Worm (Caenorhabditis elegans): ENCODE results near the gene Y56A3A.30.

DNA sequence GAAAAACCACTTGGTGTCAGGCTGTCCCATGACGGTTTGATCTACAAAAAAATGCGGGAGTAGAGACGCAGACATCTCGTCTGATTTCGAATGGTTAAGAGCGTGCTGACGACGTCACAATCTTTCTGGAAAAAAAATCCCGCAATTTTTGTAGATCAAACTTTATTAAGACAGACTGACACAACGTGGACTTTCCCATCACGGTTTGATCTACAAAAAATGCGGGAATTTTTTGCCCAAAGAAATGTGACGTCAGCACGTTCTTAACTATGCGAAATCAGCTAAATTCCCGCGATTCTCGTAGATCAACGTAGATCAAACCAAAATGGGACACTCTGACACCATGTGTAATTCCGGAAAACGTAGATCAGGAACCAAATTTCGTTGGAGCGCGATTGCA is 40.3 kb downstream of the Y56A3A.30 start:
- TF ChIP-seq him-1 (tag; optimal IDR thresholded peaks at IDR 0.05) (no peak), dao-5 (tag; optimal IDR thresholded peaks at IDR 0.05) (no peak)

Measured in whole organism, L4/young adult.